Fruit fly (Drosophila melanogaster): ENCODE measurements around the gene dimm.

DNA sequence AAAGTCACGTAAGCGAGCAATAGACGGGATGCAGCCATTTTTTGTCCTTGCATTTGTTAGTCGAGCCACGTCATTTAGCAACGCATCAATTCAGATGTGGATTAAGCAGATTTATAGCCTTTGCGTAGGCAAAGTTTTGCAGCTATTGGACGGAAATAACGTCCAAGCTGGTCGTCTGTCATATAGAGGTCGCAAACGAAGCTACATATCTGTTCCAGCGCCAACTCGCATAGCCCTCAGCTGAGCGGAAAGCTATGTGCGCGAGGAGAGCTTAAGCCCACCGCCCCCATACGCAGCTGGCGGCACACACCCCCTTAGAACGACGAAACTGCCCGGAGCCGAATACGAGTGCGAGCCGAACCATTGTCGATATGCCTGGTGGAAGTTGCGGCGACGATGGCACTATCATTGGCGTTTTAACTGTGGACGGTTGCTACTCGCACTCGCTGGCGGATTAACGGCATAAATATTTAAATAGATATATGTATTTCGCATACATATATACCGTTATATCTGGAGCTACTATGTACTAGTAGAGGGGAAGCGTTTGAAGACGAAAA is 48.3 kb downstream of the dimm start, which contains the start of gene nrv3:
- TF ChIP-seq Sp1 (GFP tag; optimal IDR thresholded peaks at IDR 0.05): no peak
- no peak for TF ChIP-seq h (GFP tag; optimal IDR thresholded peaks at IDR 0.05)
- no peak for TF ChIP-seq br (GFP tag; optimal IDR thresholded peaks at IDR 0.05)
- TF ChIP-seq Rel (GFP tag; optimal IDR thresholded peaks at IDR 0.05): no peak
- no peak for TF ChIP-seq Rel (tag; optimal IDR thresholded peaks at IDR 0.05)
- TF ChIP-seq Hr83 (GFP tag; optimal IDR thresholded peaks at IDR 0.05; ENCODE audit: poor library complexity, severe bottlenecking): no peak
- TF ChIP-seq rgr (GFP tag; optimal IDR thresholded peaks at IDR 0.05): no peak
- no peak for TF ChIP-seq fru (GFP tag; optimal IDR thresholded peaks at IDR 0.05)
- TF ChIP-seq Abd-B (GFP tag; optimal IDR thresholded peaks at IDR 0.05): no peak
- no peak for TF ChIP-seq OdsH (GFP tag; optimal IDR thresholded peaks at IDR 0.05)
